Worm (Caenorhabditis elegans): ENCODE results near the gene hmgr-1.

hmgr-1 gene

DNA sequence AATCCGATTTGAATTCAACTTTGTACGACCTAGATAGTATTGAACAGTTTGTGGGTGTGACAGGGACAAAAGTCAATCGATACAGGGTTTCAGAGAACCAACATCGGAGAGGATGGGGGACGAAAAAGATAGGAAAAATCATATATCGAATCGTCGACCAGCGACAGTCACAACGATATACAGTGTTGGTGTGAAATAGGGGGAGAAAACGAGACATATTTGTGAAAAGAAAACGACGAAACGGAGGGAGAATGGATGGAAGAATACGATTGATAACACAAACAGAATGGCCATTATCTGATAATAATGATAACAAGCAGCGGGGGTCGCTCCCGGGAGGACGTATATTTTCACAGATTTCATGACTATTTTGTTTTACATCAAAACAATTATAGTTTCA is 16.1 kb downstream of the hmgr-1 start:
- TF ChIP-seq W03F9.2 (tag; optimal IDR thresholded peaks at IDR 0.05) (no peak), him-1 (tag; optimal IDR thresholded peaks at IDR 0.05) (no peak), dao-5 (tag; optimal IDR thresholded peaks at IDR 0.05) (no peak)

DNA sequence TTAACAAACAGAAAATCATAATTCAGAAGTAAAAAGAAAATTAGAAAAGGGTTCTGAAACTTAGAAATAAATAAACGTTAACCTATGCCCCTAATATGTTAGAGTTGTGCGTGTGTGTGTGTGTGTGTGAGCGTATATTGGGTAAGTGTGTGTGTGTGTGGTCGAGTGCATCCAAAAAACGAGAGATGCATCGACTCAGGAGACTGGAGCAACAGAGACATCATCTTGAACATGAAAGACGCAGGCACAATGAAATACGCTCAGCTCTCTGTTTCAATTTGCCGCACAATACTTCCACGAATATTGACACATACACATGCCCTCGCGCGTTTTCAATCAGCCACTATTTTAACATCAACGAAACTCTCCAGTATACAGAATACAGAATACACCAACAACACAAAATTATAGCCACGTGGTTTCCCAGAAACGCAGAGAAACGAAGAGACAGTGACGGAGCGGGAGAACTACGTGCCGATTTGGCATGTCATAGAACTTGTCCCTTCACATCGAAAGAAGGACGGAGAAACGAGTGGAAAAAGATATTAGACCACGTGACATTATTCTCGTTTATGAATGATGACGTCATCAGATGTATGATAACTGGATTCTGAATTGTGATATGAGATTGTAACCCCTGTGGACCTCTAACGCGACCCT is 17.0 kb downstream of the hmgr-1 start:
- TF ChIP-seq dao-5 (tag; optimal IDR thresholded peaks at IDR 0.05) (no peak), him-1 (tag; optimal IDR thresholded peaks at IDR 0.05) (no peak), W03F9.2 (tag; optimal IDR thresholded peaks at IDR 0.05) (no peak)

DNA sequence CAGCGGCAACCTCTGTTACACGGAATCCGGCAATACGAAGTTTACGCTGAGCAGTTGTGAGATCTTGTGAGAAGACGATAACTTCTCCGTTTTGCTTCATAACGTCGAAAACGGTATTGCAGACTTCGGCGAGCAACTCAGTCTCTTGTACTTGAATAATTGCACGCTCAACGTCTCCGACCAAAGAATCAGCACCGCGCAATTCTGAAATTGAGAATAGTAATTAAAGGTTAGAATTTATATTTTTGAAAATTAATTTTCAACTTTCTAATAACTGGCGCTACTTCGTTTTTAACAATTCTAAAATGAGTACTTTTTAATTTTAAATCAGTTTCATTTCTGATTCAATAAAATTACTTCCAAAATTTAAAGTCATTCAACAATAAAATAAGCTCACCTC is 19.2 kb downstream of the hmgr-1 start:
- TF ChIP-seq him-1 (tag; optimal IDR thresholded peaks at IDR 0.05) (no peak), W03F9.2 (tag; optimal IDR thresholded peaks at IDR 0.05) (no peak), dao-5 (tag; optimal IDR thresholded peaks at IDR 0.05) (no peak)

DNA sequence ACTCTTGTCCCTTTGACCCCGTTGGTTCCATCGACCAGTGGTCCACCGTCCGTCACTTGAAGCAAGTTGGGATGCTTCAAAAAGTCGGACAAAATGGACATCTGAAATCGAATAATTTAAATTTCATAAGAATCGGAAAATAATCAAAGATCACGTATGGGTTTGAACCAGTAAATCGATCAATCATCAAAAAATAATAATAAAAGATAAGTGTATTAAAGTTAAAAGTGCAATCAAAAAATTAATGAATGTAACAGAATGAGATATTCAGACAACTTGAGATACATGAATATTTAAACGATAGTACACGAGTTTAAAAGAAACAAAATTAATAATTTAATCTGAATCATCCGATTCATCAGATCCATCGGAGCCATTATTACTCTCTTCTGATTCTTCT is 19.6 kb downstream of the hmgr-1 start, which contains the start of gene T20B12.7:
TSS of gene T20B12.7 (minus strand) at position 101 of the 400 bp plus-strand sequence.
- TF ChIP-seq him-1 (tag; optimal IDR thresholded peaks at IDR 0.05) (no peak), dao-5 (tag; optimal IDR thresholded peaks at IDR 0.05) (no peak), W03F9.2 (tag; optimal IDR thresholded peaks at IDR 0.05) (no peak)

DNA sequence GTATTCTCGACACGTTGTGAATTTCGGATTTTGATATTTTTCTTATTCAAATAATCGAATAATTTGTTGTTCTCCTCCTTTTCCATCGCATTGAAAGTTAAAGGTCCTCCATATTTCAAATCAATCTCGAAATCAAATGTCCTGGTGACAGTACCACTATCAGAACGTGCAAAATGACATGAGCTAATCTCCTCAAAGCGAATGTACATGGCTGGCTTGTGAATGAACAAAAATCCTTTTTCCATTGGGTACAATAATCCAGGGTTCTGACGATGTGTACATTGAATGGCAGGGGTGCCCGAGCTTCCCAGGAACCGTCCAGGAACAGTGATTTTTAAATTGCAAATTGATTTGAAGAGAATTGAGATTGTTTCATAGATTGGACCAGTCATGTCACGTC is 20.8 kb downstream of the hmgr-1 start:
- TF ChIP-seq dao-5 (tag; optimal IDR thresholded peaks at IDR 0.05) (no peak), him-1 (tag; optimal IDR thresholded peaks at IDR 0.05) (no peak), W03F9.2 (tag; optimal IDR thresholded peaks at IDR 0.05) (no peak)

DNA sequence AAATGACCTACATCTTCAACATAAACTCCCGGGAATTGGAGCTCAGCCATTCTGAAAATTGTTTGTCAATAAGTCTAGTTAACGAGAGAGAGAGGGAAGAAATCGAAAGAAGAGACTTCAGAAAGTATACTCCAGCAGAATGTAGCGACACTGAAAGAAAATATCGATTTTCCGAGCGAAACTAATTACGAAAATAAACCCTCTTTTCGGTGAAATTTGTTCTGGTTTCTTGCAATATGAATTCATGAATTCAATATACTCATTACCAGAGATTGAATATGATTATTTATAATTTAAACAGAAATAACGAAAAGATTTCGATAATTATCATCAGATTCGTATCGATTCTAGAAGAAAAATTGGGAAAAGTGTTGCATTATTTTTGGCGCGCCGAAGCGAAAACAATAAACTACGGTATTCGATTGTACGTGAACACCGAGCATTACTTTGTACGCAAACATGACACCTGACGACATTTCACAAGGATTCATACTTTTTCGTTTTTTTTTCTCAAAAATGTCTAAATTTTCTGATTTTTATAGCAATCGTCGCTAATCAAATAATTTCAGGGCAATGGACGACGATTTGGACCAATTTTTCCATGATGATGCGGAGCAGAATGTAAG is 22.4 kb downstream of the hmgr-1 start, which contains the start of the genes hmg-4 and T20B12.3:
TSS of gene hmg-4 (minus strand) at position 51 of the 626 bp plus-strand sequence.
TSS of gene T20B12.3 (plus strand) at position 570 of the 626 bp plus-strand sequence.
- TF ChIP-seq W03F9.2 (tag; optimal IDR thresholded peaks at IDR 0.05): peak; percentile 42
- no peak for TF ChIP-seq him-1 (tag; optimal IDR thresholded peaks at IDR 0.05)

DNA sequence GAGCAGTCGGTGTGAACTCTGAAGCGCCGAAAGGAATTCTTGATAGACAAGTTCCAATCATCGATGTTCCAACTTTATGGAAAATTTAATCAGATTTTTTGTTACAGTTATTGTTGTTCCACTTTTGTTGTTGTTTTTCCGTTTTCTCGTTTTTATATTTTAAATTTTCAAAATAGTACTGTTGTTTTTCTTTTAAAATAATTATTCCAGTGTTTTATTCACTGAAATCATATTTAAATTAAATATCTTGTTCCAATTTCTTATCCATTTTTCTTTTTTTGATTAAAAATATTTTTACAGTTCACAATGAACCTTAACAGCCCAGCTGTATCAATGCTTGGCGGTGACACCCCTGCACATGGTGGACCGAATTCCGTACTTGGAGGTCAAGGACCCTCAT is 24.4 kb downstream of the hmgr-1 start, which contains the start of gene tbp-1:
TSS of gene tbp-1 (plus strand) at position 301 of the 400 bp plus-strand sequence.
- TF ChIP-seq W03F9.2 (tag; optimal IDR thresholded peaks at IDR 0.05) (no peak), him-1 (tag; optimal IDR thresholded peaks at IDR 0.05) (no peak), dao-5 (tag; optimal IDR thresholded peaks at IDR 0.05) (no peak)

DNA sequence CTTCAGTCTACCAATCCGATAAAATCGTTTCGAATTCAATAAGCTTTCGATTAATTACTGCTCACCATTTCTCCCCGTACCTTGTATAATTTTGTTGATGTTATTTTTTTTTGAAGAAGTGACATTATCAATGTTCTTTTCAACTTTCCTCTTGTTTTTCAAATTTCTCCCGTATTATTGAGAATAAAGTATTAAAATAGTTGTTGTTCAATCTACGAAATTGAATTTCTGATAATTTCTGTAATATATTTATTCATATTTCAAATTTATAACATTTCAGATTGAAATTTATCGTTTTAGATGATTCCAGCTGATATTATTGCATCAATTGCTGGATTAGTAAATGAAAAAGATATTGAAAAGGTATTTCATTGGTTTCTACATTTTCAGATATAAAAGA is 26.6 kb downstream of the hmgr-1 start, which contains the start of gene trd-1:
TSS of gene trd-1 (plus strand) at position 301 of the 400 bp plus-strand sequence.
- TF ChIP-seq him-1 (tag; optimal IDR thresholded peaks at IDR 0.05) (no peak), W03F9.2 (tag; optimal IDR thresholded peaks at IDR 0.05) (no peak), dao-5 (tag; optimal IDR thresholded peaks at IDR 0.05) (no peak)

DNA sequence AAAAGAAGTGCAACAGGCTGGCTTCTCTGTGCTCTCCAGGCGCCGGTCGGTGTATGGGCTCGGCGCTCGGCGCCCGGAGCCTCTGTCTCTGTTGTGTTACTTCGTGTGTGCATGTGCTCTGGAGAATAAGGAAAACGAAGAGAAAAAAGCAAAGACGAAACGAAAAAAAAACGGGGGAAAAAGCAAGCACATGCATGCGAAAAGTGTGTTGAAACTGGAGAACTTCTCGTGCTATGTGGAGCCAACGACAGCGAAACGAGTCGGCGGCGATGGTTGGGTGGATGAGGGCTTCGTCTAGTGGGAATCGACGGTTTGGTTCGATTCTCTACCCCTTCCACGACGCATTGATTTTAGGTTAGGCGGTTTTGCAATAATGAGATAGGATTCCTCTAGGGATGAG is 28.1 kb downstream of the hmgr-1 start:
- TF ChIP-seq him-1 (tag; optimal IDR thresholded peaks at IDR 0.05): peak; percentile 88
- no peak for TF ChIP-seq W03F9.2 (tag; optimal IDR thresholded peaks at IDR 0.05)
- TF ChIP-seq dao-5 (tag; optimal IDR thresholded peaks at IDR 0.05): no peak

DNA sequence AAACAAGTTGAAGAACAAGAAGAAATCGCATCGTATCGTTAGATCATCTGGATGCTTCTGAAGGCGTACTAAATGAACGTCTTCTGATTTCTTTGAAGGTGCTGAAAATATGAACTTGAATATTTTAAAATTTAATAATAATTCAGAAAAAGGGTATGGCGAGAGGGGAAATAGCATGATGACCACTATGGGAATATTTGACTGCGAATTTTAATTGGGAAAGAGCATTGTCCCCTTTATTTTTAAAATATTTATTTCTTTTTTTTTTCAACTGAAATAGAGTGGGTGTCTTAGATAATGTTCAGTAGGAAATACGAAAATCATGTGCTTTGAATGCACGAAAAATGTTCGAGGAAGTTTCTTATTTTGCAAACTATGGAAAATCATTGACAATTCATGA is 36.1 kb downstream of the hmgr-1 start, which contains the start of gene lgc-50:
TSS of gene lgc-50 (minus strand) at position 101 of the 400 bp plus-strand sequence.
- TF ChIP-seq W03F9.2 (tag; optimal IDR thresholded peaks at IDR 0.05) (no peak), him-1 (tag; optimal IDR thresholded peaks at IDR 0.05) (no peak), dao-5 (tag; optimal IDR thresholded peaks at IDR 0.05) (no peak)

DNA sequence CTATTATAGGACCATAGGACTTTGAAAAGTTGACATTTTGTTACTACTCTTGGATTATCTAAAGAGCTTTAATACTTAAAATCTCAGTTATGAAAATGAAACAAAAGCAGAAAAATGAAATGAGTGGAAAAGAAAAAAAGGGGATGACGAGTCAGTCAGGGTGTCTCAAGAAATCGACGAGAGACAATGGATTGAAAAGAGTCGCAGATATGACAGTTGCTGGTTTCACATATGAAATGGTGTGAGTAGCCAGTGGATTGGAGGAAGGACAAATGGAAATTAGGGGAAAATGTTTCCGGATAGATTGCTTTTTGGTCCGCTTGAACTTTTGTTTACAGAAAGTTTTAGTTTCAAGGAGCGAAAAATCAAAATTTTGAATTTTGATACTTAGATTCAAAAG is 37.9 kb downstream of the hmgr-1 start:
- TF ChIP-seq him-1 (tag; optimal IDR thresholded peaks at IDR 0.05) (no peak), W03F9.2 (tag; optimal IDR thresholded peaks at IDR 0.05) (no peak), dao-5 (tag; optimal IDR thresholded peaks at IDR 0.05) (no peak)

DNA sequence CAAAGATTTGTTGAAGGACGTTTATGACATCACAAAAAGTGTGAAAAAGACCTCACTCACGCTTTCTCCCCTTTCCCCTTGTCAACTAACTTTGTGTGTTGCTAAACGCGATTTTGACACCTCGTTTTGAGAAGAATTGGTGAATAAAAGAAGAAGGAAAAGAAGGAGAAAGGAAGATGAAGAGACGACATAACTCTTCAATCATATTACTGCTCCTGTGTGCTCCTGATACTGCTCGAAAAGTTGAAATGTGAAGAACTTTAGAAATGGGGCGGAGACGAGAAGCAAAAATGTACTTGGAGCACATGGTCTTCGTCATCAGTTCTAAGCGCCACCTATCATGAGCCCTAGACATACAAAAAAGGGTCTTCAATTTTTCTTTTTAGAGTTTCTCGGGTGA is 39.7 kb downstream of the hmgr-1 start:
- no peak for TF ChIP-seq him-1 (tag; optimal IDR thresholded peaks at IDR 0.05)
- no peak for TF ChIP-seq dao-5 (tag; optimal IDR thresholded peaks at IDR 0.05)
- TF ChIP-seq W03F9.2 (tag; optimal IDR thresholded peaks at IDR 0.05): no peak

Measured in whole organism, L4/young adult.